Fruit fly (Drosophila melanogaster) whole organism, embryonic: Measurements from ENCODE around the gene CG3198.

Experiments used
- Adf1 ChIP-seq: fragments of 200-800 bp; sonication (Bioruptor generic); IDR thresholded peaks from 2 replicates; pipeline ENCODE4 v1.3.6; 2022; ENCODE audit warnings: missing biosample characterization, missing genetic modification characterization
- CG10431 ChIP-seq: fragments of 200-800 bp; sonication (Bioruptor generic); optimal IDR thresholded peaks from 3 replicates; lab custom pipeline; 2018; ENCODE audit warnings: missing biosample characterization, mild to moderate bottlenecking, missing genetic modification characterization
- CG10462 ChIP-seq: fragments of 200-800 bp; sonication (Bioruptor generic); optimal IDR thresholded peaks from 2 replicates; lab custom pipeline; 2016; ENCODE audit warnings: missing biosample characterization, missing genetic modification characterization
- CG10654 ChIP-seq: fragments of 200-800 bp; sonication (Bioruptor generic); optimal IDR thresholded peaks from 2 replicates; lab custom pipeline; 2016; ENCODE audit warnings: missing biosample characterization, missing genetic modification characterization
- CG12299 ChIP-seq: fragments of 200-800 bp; sonication (Bioruptor generic); optimal IDR thresholded peaks from 2 replicates; lab custom pipeline; 2018; ENCODE audit warnings: missing biosample characterization, mild to moderate bottlenecking, missing genetic modification characterization
- CG13123 ChIP-seq: fragments of 200-800 bp; sonication (Bioruptor generic); optimal IDR thresholded peaks from 2 replicates; lab custom pipeline; 2016; ENCODE audit warnings: missing biosample characterization, missing genetic modification characterization
- CG14965 ChIP-seq: fragments of 200-800 bp; sonication (Bioruptor generic); optimal IDR thresholded peaks from 2 replicates; lab custom pipeline; 2016; ENCODE audit warnings: missing biosample characterization, missing genetic modification characterization, borderline replicate concordance
- CG1603 ChIP-seq: fragments of 200-800 bp; sonication (Bioruptor generic); optimal IDR thresholded peaks from 2 replicates; lab custom pipeline; 2019; ENCODE audit warnings: missing biosample characterization, mild to moderate bottlenecking, missing genetic modification characterization, moderate library complexity
- CG17361 ChIP-seq: fragments of 200-800 bp; sonication (Bioruptor generic); IDR thresholded peaks from 3 replicates; pipeline ENCODE4 v1.3.6; 2022; ENCODE audit warnings: missing biosample characterization, missing genetic modification characterization
- CG17829 ChIP-seq: fragments of 200-800 bp; optimal IDR thresholded peaks from 2 replicates; lab custom pipeline; 2019; ENCODE audit warnings: missing biosample characterization, mild to moderate bottlenecking, missing genetic modification characterization, moderate library complexity
- CG17912 ChIP-seq: fragments of 200-800 bp; sonication (Bioruptor generic); optimal IDR thresholded peaks from 2 replicates; lab custom pipeline; 2018; ENCODE audit warnings: missing biosample characterization, mild to moderate bottlenecking, missing genetic modification characterization
- CG2875 ChIP-seq: fragments of 200-800 bp; sonication (Bioruptor generic); optimal IDR thresholded peaks from 2 replicates; lab custom pipeline; 2017; ENCODE audit warnings: missing biosample characterization, mild to moderate bottlenecking, missing genetic modification characterization, missing genetic modification reagents
- CG3065 ChIP-seq: fragments of 200-800 bp; sonication (Bioruptor generic); optimal IDR thresholded peaks from 2 replicates; lab custom pipeline; 2016; ENCODE audit warnings: missing biosample characterization, missing genetic modification characterization
- CG31388 ChIP-seq: fragments of 200-800 bp; sonication (Bioruptor generic); optimal IDR thresholded peaks from 2 replicates; lab custom pipeline; 2016; ENCODE audit warnings: missing biosample characterization, missing genetic modification characterization
- CG4854 ChIP-seq: fragments of 200-800 bp; sonication (Bioruptor generic); optimal IDR thresholded peaks from 2 replicates; lab custom pipeline; 2016; ENCODE audit warnings: missing biosample characterization, missing genetic modification characterization, inconsistent platforms
- CG5953 ChIP-seq: fragments of 200-800 bp; sonication (Bioruptor generic); IDR thresholded peaks from 2 replicates; pipeline ENCODE4 v1.3.6; 2022; ENCODE audit warnings: missing biosample characterization, missing genetic modification characterization
- CG6689 ChIP-seq: fragments of 200-800 bp; sonication (Bioruptor generic); IDR thresholded peaks from 2 replicates; pipeline ENCODE4 v1.3.6; 2022; ENCODE audit warnings: missing biosample characterization, missing genetic modification characterization
- CG8089 ChIP-seq: fragments of 200-800 bp; sonication (Bioruptor generic); optimal IDR thresholded peaks from 3 replicates; lab custom pipeline; 2016; ENCODE audit warnings: missing biosample characterization, missing genetic modification characterization
- CG8388 ChIP-seq: fragments of 200-800 bp; sonication (Bioruptor generic); optimal IDR thresholded peaks from 2 replicates; lab custom pipeline; 2019; ENCODE audit warnings: missing biosample characterization, mild to moderate bottlenecking, missing genetic modification characterization, moderate library complexity
- Dbx ChIP-seq: fragments of 200-800 bp; sonication (Bioruptor generic); IDR thresholded peaks from 3 replicates; pipeline ENCODE4 v1.3.6; 2022; ENCODE audit warnings: missing biosample characterization, missing genetic modification characterization
- Dip3 ChIP-seq: fragments of 200-800 bp; sonication (Bioruptor generic); optimal IDR thresholded peaks from 3 replicates; lab custom pipeline; 2016; ENCODE audit warnings: missing biosample characterization, missing genetic modification characterization
- E2f1 ChIP-seq: fragments of 200-800 bp; sonication (Bioruptor generic); IDR thresholded peaks from 2 replicates; pipeline ENCODE4 v1.3.6; 2022; ENCODE audit warnings: missing biosample characterization, missing genetic modification characterization
- H15 ChIP-seq: fragments of 200-800 bp; sonication (Bioruptor generic); IDR thresholded peaks from 3 replicates; pipeline ENCODE4 v1.3.6; 2022; ENCODE audit warnings: missing biosample characterization, missing genetic modification characterization
- Kr ChIP-seq: fragments of 200-800 bp; sonication (Bioruptor generic); optimal IDR thresholded peaks from 2 replicates; lab custom pipeline; 2017; ENCODE audit warnings: missing biosample characterization, mild to moderate bottlenecking, missing genetic modification characterization
- Max ChIP-seq: fragments of 200-800 bp; sonication (Bioruptor generic); optimal IDR thresholded peaks from 2 replicates; lab custom pipeline; 2016; ENCODE audit warnings: missing biosample characterization, mild to moderate bottlenecking, missing genetic modification characterization
- Mes4 ChIP-seq: fragments of 200-800 bp; sonication (Bioruptor generic); optimal IDR thresholded peaks from 2 replicates; lab custom pipeline; 2016; ENCODE audit warnings: missing biosample characterization, missing genetic modification characterization
- Nf-YA ChIP-seq: fragments of 200-800 bp; sonication (Bioruptor generic); IDR thresholded peaks from 2 replicates; pipeline ENCODE4 v1.3.6; 2022; ENCODE audit warnings: missing biosample characterization, missing genetic modification characterization
- Nf-YC ChIP-seq: fragments of 200-800 bp; optimal IDR thresholded peaks from 3 replicates; lab custom pipeline; 2019; ENCODE audit warnings: missing biosample characterization, mild to moderate bottlenecking, missing genetic modification characterization, moderate library complexity
- Optix ChIP-seq: fragments of 200-800 bp; sonication (Bioruptor generic); IDR thresholded peaks from 3 replicates; pipeline ENCODE4 v1.3.6; 2022; ENCODE audit warnings: missing biosample characterization, missing genetic modification characterization
- Poxn ChIP-seq: fragments of 200-800 bp; sonication (Bioruptor generic); IDR thresholded peaks from 2 replicates; pipeline ENCODE4 v1.3.6; 2022; ENCODE audit warnings: missing biosample characterization, missing genetic modification characterization
- Vsx1 ChIP-seq: fragments of 200-800 bp; sonication (Bioruptor generic); optimal IDR thresholded peaks from 2 replicates; lab custom pipeline; 2017; ENCODE audit warnings: missing biosample characterization, mild to moderate bottlenecking, missing genetic modification characterization, missing genetic modification reagents
- br ChIP-seq: fragments of >200 bp; optimal IDR thresholded peaks from 2 replicates; lab custom pipeline; 2017
- bsh ChIP-seq, 2 experiments: fragments of 200-800 bp; sonication (Bioruptor generic); optimal IDR thresholded peaks; 2 replicates each; lab custom pipeline; 2017 to 2018; ENCODE audit warnings: mild to moderate bottlenecking in 2 of 2, missing biosample characterization in 2 of 2, missing genetic modification characterization in 2 of 2, moderate library complexity in 1 of 2
- caup ChIP-seq: fragments of 200-800 bp; sonication (Bioruptor generic); optimal IDR thresholded peaks from 3 replicates; lab custom pipeline; 2017; ENCODE audit warnings: missing biosample characterization, mild to moderate bottlenecking, missing genetic modification characterization, moderate library complexity; ENCODE audit not compliant: severe bottlenecking
- emc ChIP-seq: fragments of 200-800 bp; sonication (Bioruptor generic); optimal IDR thresholded peaks from 2 replicates; lab custom pipeline; 2016; ENCODE audit warnings: missing biosample characterization, missing genetic modification characterization
- ewg ChIP-seq: fragments of 200-800 bp; sonication (Bioruptor generic); optimal IDR thresholded peaks from 3 replicates; lab custom pipeline; 2017; ENCODE audit warnings: mild to moderate bottlenecking, missing biosample characterization, missing genetic modification reagents, missing genetic modification characterization
- exex ChIP-seq: fragments of 200-800 bp; sonication (Bioruptor generic); optimal IDR thresholded peaks from 4 replicates; lab custom pipeline; 2018; ENCODE audit warnings: missing biosample characterization, mild to moderate bottlenecking, missing genetic modification characterization, moderate library complexity
- gce ChIP-seq: fragments of 200-800 bp; sonication (Bioruptor generic); IDR thresholded peaks from 3 replicates; pipeline ENCODE4 v1.3.6; 2022; ENCODE audit warnings: missing biosample characterization, missing genetic modification characterization
- gfzf ChIP-seq: fragments of 200-800 bp; sonication (Bioruptor generic); optimal IDR thresholded peaks from 2 replicates; lab custom pipeline; 2016; ENCODE audit warnings: missing biosample characterization, mild to moderate bottlenecking, missing genetic modification characterization, moderate library complexity
- ham ChIP-seq: fragments of 200-800 bp; sonication (Bioruptor generic); IDR thresholded peaks from 2 replicates; pipeline ENCODE4 v1.3.6; 2022; ENCODE audit warnings: missing biosample characterization, missing genetic modification characterization
- jumu ChIP-seq: fragments of 200-800 bp; sonication (Bioruptor generic); optimal IDR thresholded peaks from 3 replicates; lab custom pipeline; 2016; ENCODE audit warnings: missing biosample characterization, missing genetic modification characterization
- otp ChIP-seq: fragments of 200-800 bp; sonication (Bioruptor generic); IDR thresholded peaks from 3 replicates; pipeline ENCODE4, ENCODE4 v1.3.6; 2022; ENCODE audit warnings: missing biosample characterization, missing genetic modification characterization
- psq ChIP-seq: fragments of 200-800 bp; sonication (Bioruptor generic); optimal IDR thresholded peaks from 2 replicates; lab custom pipeline; 2017; ENCODE audit warnings: missing biosample characterization, missing genetic modification characterization
- run ChIP-seq: fragments of 200-800 bp; sonication (Bioruptor generic); optimal IDR thresholded peaks from 3 replicates; lab custom pipeline; 2018; ENCODE audit warnings: missing biosample characterization, mild to moderate bottlenecking, missing genetic modification characterization
- sima ChIP-seq: fragments of 200-800 bp; sonication (Bioruptor generic); optimal IDR thresholded peaks from 2 replicates; lab custom pipeline; 2016; ENCODE audit warnings: missing biosample characterization, missing genetic modification characterization
- slp2 ChIP-seq: fragments of 200-800 bp; sonication (Bioruptor generic); optimal IDR thresholded peaks from 2 replicates; lab custom pipeline; 2016; ENCODE audit warnings: missing biosample characterization, missing genetic modification characterization
- sna ChIP-seq: fragments of 200-800 bp; sonication (Bioruptor generic); IDR thresholded peaks from 2 replicates; pipeline ENCODE4 v1.3.6; 2022; ENCODE audit warnings: missing biosample characterization, missing genetic modification characterization; ENCODE audit not compliant: partially characterized antibody
- tgo ChIP-seq: fragments of 200-800 bp; sonication (Bioruptor generic); IDR thresholded peaks from 3 replicates; pipeline ENCODE4 v1.3.6; 2022; ENCODE audit warnings: missing biosample characterization, missing genetic modification characterization
- tin ChIP-seq: fragments of 200-800 bp; sonication (Bioruptor generic); optimal IDR thresholded peaks from 3 replicates; lab custom pipeline; 2016; ENCODE audit warnings: missing biosample characterization, missing genetic modification characterization
- ttk ChIP-seq: fragments of 200-800 bp; sonication (Bioruptor generic); IDR thresholded peaks from 2 replicates; pipeline ENCODE4 v2.1.2; 2022; ENCODE audit warnings: missing biosample characterization, missing genetic modification characterization

Gene CG3198

DNA sequence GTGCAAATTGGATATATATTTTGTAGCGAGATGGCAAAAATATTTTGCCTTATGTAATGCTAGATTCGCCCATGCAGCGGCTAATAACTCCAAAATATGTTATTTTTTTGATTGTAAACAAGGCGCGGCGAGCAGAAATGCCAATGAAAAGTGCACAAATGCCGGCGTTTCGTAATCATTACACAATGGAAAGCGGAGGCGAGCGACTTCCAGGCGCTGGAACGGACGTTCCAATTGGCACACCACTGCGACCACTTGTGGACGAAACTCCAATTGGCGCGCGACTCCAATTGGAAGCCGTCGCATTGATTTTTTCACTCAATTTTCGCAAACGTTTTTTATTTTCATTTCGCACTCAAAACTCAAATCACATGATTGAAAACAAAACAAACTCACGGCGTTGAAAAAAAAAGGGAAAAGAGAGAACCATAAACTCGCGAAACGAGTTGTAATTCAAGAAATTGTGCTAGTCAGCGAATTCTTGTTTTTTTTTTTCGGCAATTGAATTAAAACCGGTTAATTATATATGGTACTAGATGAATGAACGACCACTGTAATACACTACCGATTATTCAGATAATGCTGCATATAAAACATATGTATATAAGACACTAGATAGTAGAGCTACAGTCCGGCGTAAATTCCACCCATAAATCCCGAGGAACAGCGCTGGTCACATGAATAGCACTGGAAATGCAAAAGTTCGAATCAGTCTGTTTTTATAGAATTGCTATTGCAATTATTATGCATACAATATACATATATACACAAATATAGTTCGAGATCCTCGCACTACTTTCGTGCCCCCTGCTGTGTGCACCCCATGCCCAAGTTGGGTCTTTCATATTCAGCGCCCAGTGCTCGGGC, 5.1 kb upstream of the CG3198 start, which contains the start of gene ND-ASHI (continued):
- peak; percentile 91 for TF ChIP-seq CG5953
- TF ChIP-seq CG4854 (GFP tag; lab: Kevin White, UChicago) = peak; percentile 93
- peak; percentile 75 for TF ChIP-seq CG13123
- TF ChIP-seq CG2875 (GFP tag; lab: Kevin White, UChicago) = peak; percentile 87
- peak; percentile 91 for TF ChIP-seq CG12299
- TF ChIP-seq sna (GFP tag; lab: Robert Waterston, UW) = no peak
- TF ChIP-seq tgo = peak; percentile 94
- TF ChIP-seq br (lab: Kevin White, UChicago) = no peak
- peak; percentile 69 for TF ChIP-seq psq (GFP tag; lab: Kevin White, UChicago)
- peak; percentile 93 for TF ChIP-seq CG6689 (GFP tag; lab: Robert Waterston, UW)
- TF ChIP-seq H15 (GFP tag; lab: Robert Waterston, UW) = peak; percentile 90
- TF ChIP-seq CG1603 (tag; lab: Kevin White, UChicago) = peak; percentile 96
- TF ChIP-seq run = peak; percentile 75
- TF ChIP-seq CG8089 (GFP tag; lab: Kevin White, UChicago) = peak; percentile 79
- TF ChIP-seq Nf-YC (tag; lab: Kevin White, UChicago) = peak; percentile 71
- peak; percentile 91 for TF ChIP-seq CG17361
- peak; percentile 93 for TF ChIP-seq ttk (GFP tag; lab: Robert Waterston, UW)
- peak; percentile 73 for TF ChIP-seq CG10462
- no peak for TF ChIP-seq Kr (GFP tag; lab: Kevin White, UChicago)
- TF ChIP-seq Nf-YA (GFP tag; lab: Robert Waterston, UW) = peak; percentile 92
- TF ChIP-seq jumu (GFP tag; lab: Kevin White, UChicago) = peak; percentile 86
- peak; percentile 80 for TF ChIP-seq exex (tag; lab: Kevin White, UChicago)
- peak; percentile 80 for TF ChIP-seq Adf1 (GFP tag; lab: Robert Waterston, UW)
- peak; percentile 90 for TF ChIP-seq CG17829 (tag; lab: Kevin White, UChicago)
- TF ChIP-seq Max (GFP tag; lab: Kevin White, UChicago) = peak; percentile 94
- peak; percentile 88; the same call in 1 of the 2 replicates for TF ChIP-seq ham (GFP tag; lab: Robert Waterston, UW)
- TF ChIP-seq CG14965 = peak; percentile 43
- peak; percentile 88 for TF ChIP-seq emc (GFP tag; lab: Kevin White, UChicago)
- TF ChIP-seq Dip3 = peak; percentile 94
- peak; percentile 94 for TF ChIP-seq E2f1 (GFP tag; lab: Robert Waterston, UW)
- TF ChIP-seq CG10654 (GFP tag; lab: Kevin White, UChicago) = peak; percentile 87
- peak; percentile 93 for TF ChIP-seq gce
- TF ChIP-seq tin (GFP tag; lab: Kevin White, UChicago) = peak; percentile 93
- peak; percentile 94 for TF ChIP-seq Optix (GFP tag; lab: Robert Waterston, UW)
- TF ChIP-seq Poxn (GFP tag; lab: Robert Waterston, UW) = peak; percentile 89
- peak; percentile 94 for TF ChIP-seq otp (GFP tag; lab: Robert Waterston, UW)
- peak; percentile 85 for TF ChIP-seq sima (GFP tag; lab: Kevin White, UChicago)
- peak; percentile 84 for TF ChIP-seq Mes4 (GFP tag; lab: Kevin White, UChicago)
- TF ChIP-seq CG3065 (GFP tag; lab: Kevin White, UChicago) = peak; percentile 82
- TF ChIP-seq gfzf (GFP tag; lab: Kevin White, UChicago) = peak; percentile 2
- peak; percentile 72 for TF ChIP-seq CG10431 (GFP tag; lab: Kevin White, UChicago)
- peak; percentile 75 for TF ChIP-seq ewg
- peak; percentile 69 for TF ChIP-seq CG17912 (GFP tag; lab: Kevin White, UChicago)
- peak; percentile 98 for TF ChIP-seq caup (GFP tag; lab: Kevin White, UChicago)
- TF ChIP-seq Vsx1 (GFP tag; lab: Kevin White, UChicago) = peak; percentile 78
- peak; percentile 98 for TF ChIP-seq Dbx (GFP tag; lab: Robert Waterston, UW)
- peak; percentile 79 for TF ChIP-seq CG31388 (GFP tag; lab: Kevin White, UChicago)
- peak; percentile 83 for TF ChIP-seq slp2 (GFP tag; lab: Kevin White, UChicago)
- peak; percentile 93 to 94 for TF ChIP-seq bsh (GFP tag; optimal IDR thresholded peaks at IDR 0.05; lab: Kevin White, UChicago)
- peak; percentile 84 for TF ChIP-seq CG8388 (GFP tag; lab: Kevin White, UChicago)
